Worm (Caenorhabditis elegans) whole organism, young adult: ENCODE measurements around the gene C45G9.15.

ENCODE experiments used
- B0019.2 ChIP-seq: fragments of 200-800 bp; sonication (Bioruptor generic); conservative IDR thresholded peaks from 2 replicates; pipeline ENCODE4 v1.3.6; 2022; ENCODE audit warnings: missing genetic modification reagents, missing genetic modification characterization, missing compliant biosample characterization
- F33H1.4 ChIP-seq: fragments of 200-800 bp; sonication (Bioruptor generic); IDR thresholded peaks from 2 replicates; pipeline ENCODE4 v1.3.6; 2022; ENCODE audit warnings: missing genetic modification reagents, missing genetic modification characterization, missing compliant biosample characterization
- F49E8.2 ChIP-seq: sonication (generic microtip); optimal IDR thresholded peaks from 3 replicates; lab custom pipeline; 2017; ENCODE audit warnings: missing genetic modification characterization, mild to moderate bottlenecking, missing compliant biosample characterization, antibody characterized with exemption, moderate library complexity; ENCODE audit not compliant: insufficient read depth
- F57A8.1 ChIP-seq: fragments of 200-800 bp; sonication (Bioruptor generic); optimal IDR thresholded peaks from 2 replicates; lab custom pipeline; 2018; ENCODE audit warnings: mild to moderate bottlenecking, missing genetic modification characterization, moderate library complexity, missing compliant biosample characterization
- Y53G8AR.9 ChIP-seq: fragments of 200-800 bp; sonication (Bioruptor generic); conservative IDR thresholded peaks from 2 replicates; pipeline ENCODE4 v1.3.6; 2022; ENCODE audit warnings: missing genetic modification reagents, missing genetic modification characterization, missing compliant biosample characterization
- ZK185.1 ChIP-seq: sonication (generic microtip); optimal IDR thresholded peaks from 2 replicates; lab custom pipeline; 2016; ENCODE audit warnings: mild to moderate bottlenecking, missing genetic modification characterization, missing compliant biosample characterization; ENCODE audit not compliant: poor library complexity, severe bottlenecking
- aptf-3 ChIP-seq: fragments of 200-800 bp; sonication (Bioruptor generic); IDR thresholded peaks from 2 replicates; pipeline ENCODE4 v1.3.6; 2022; ENCODE audit warnings: missing genetic modification characterization, missing compliant biosample characterization
- ceh-27 ChIP-seq: fragments of 200-800 bp; sonication (Bioruptor generic); optimal IDR thresholded peaks from 2 replicates; lab custom pipeline; 2018; ENCODE audit warnings: mild to moderate bottlenecking, missing genetic modification characterization, moderate library complexity, missing compliant biosample characterization
- gei-17 ChIP-seq: fragments of 200-800 bp; sonication (Bioruptor generic); optimal IDR thresholded peaks from 2 replicates; lab custom pipeline; 2018; ENCODE audit warnings: mild to moderate bottlenecking, missing genetic modification characterization, missing compliant biosample characterization
- madf-3 ChIP-seq: fragments of 200-800 bp; sonication (Bioruptor generic); IDR thresholded peaks from 2 replicates; pipeline ENCODE4 v1.3.6; 2022; ENCODE audit warnings: missing genetic modification reagents, missing genetic modification characterization, missing compliant biosample characterization
- nfyb-1 ChIP-seq: fragments of 200-800 bp; sonication (Bioruptor generic); IDR thresholded peaks from 2 replicates; pipeline ENCODE4 v1.3.6; 2022; ENCODE audit warnings: missing genetic modification reagents, missing genetic modification characterization, missing compliant biosample characterization
- nhr-80 ChIP-seq: sonication (generic microtip); optimal IDR thresholded peaks from 2 replicates; lab custom pipeline; 2016; ENCODE audit warnings: missing genetic modification characterization, missing compliant biosample characterization
- nhr-90 ChIP-seq: sonication (generic microtip); optimal IDR thresholded peaks from 2 replicates; lab custom pipeline; 2016; ENCODE audit warnings: missing genotype, mild to moderate bottlenecking, missing genetic modification characterization, missing compliant biosample characterization
- unc-130 ChIP-seq: sonication (generic microtip); optimal IDR thresholded peaks from 2 replicates; lab custom pipeline; 2016; ENCODE audit warnings: missing genetic modification reagents, missing genetic modification characterization, missing compliant biosample characterization

DNA sequence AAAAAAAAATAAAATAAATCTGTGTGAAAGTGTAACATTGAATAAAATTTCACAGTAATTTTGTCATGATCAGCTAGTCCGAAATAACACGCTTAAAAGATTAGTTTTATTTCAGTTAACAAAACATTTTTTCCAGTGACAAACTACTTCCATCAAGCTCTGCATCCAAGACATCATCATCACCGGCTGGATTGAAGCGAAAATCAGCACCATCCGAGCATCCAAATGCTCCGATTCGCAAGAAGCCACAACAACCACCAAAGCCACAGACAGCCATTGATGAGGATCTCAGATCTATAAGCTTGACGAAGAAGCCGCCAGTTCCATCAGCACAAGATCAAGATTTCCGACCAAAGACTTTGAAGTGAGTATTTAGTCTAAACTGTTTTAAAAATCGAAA lies 24.6 kb downstream of the C45G9.15 start:
- TF ChIP-seq ZK185.1 (tag; lab: Kevin White, UChicago) (no peak), B0019.2 (GFP tag; lab: Robert Waterston, UW) (no peak), ceh-27 (no peak), aptf-3 (GFP tag; lab: Robert Waterston, UW) (no peak), nfyb-1 (no peak), gei-17 (no peak), F33H1.4 (GFP tag; lab: Robert Waterston, UW) (no peak), Y53G8AR.9 (GFP tag; lab: Robert Waterston, UW) (no peak), nhr-90 (tag; lab: Kevin White, UChicago) (no peak), madf-3 (GFP tag; lab: Robert Waterston, UW) (no peak), nhr-80 (tag; lab: Kevin White, UChicago) (no peak), unc-130 (no peak), F49E8.2 (tag; lab: Kevin White, UChicago) (no peak), F57A8.1 (GFP tag; lab: Kevin White, UChicago) (no peak)
